Worm (Caenorhabditis elegans) whole organism, mixed stage, embryonic: Measurements from ENCODE around the gene D1086.8.

Experiments
- ces-1 ChIP-seq: fragments of 150-350 bp; optimal IDR thresholded peaks from 2 replicates; lab custom pipeline; 2014; ENCODE audit warnings: missing biosample characterization, missing genetic modification reagents, missing genetic modification characterization
- nhr-237 ChIP-seq: fragments of 150-350 bp; optimal IDR thresholded peaks from 2 replicates; lab custom pipeline; 2014; ENCODE audit warnings: missing biosample characterization, missing genetic modification characterization
- snpc-4 ChIP-seq: fragments of 150-350 bp; optimal IDR thresholded peaks from 2 replicates; lab custom pipeline; 2014; ENCODE audit warnings: missing biosample characterization, missing genetic modification characterization
- unc-62 ChIP-seq: fragments of 150-350 bp; optimal IDR thresholded peaks from 2 replicates; lab custom pipeline; 2014; ENCODE audit warnings: missing biosample characterization, missing genetic modification reagents, missing genetic modification characterization

DNA sequence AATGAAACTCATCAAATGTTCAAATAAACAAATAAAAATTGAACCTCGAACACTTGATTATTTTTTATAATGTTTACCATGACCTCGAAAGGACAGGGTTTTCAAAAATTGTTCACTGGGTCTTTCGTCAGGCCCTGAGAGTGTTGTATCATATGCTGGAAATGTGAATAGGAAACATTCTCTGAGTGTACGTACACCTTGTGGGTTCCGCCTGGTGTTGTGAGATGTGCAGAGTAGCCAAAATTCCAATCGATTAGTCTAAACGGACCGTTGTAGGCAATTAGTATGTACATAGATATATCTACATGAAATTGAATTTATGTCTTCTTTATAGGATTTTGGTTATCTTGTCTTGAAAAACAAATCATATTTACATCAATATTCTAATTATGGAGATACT lies 641 bp downstream of the D1086.8 start:
- no peak for TF ChIP-seq unc-62
- TF ChIP-seq snpc-4 (tag; lab: Kevin White, UChicago) = no peak
- no peak for TF ChIP-seq nhr-237
- no peak for TF ChIP-seq ces-1 (GFP tag; lab: Kevin White, UChicago)
